Worm (Caenorhabditis elegans) whole organism, L4/young adult: ENCODE measurements around the gene F08F3.10.

Source experiments
- W03F9.2 ChIP-seq: fragments of 150-350 bp; optimal IDR thresholded peaks from 2 replicates; lab custom pipeline; 2014; ENCODE audit warnings: missing biosample characterization, missing genetic modification characterization
- dao-5 ChIP-seq: sonication (generic microtip); optimal IDR thresholded peaks from 2 replicates; lab custom pipeline; 2016; ENCODE audit warnings: missing genotype, missing genetic modification characterization, moderate library complexity, missing compliant biosample characterization
- him-1 ChIP-seq: sonication (generic microtip); optimal IDR thresholded peaks from 2 replicates; lab custom pipeline; 2016; ENCODE audit warnings: missing genotype, missing genetic modification reagents, missing genetic modification characterization, missing compliant biosample characterization

Gene F08F3.10

DNA sequence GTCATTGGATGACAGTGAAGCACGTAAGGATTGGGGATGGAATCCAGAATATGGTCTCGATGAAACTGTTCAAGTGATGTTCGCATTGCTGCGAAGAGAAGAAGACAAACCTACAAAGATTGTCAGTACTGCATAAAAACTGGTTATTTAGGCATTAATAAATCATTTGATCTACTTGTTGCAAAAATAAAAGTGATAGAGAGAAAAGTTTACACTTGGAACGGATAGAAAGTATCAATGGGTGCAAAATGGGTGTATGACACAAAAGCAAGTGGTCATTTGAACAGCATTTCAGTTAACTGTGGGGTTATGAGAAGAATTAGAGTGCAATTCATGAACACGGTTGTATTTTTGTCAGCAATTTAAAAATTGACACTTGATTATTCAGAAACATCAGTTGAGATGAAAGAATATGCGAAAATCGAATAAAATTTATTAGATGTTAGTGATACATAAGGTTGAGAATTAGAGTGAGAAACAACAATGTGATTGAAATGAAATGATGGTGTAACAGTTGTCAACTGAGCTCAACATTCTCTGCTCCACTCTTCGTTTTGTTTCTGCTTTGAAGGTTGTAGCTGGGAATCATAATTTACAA lies at the start of gene F08F3.10:
TSS of gene F08F3.10 (plus strand) at position 548 of the 598 bp plus-strand sequence.
- TF ChIP-seq him-1 (tag; lab: Kevin White, UChicago) (no peak), W03F9.2 (no peak), dao-5 (tag; lab: Kevin White, UChicago) (no peak)

ce11 chrV:5364863-5365262 lies 48.3 kb upstream of the F08F3.10 start, which contains the start of gene T09D3.8:
Gene T09D3.8 (plus strand): TSS chrV:5365163.
- TF ChIP-seq W03F9.2 (no peak), dao-5 (tag; lab: Kevin White, UChicago) (no peak), him-1 (tag; lab: Kevin White, UChicago) (no peak)

DNA sequence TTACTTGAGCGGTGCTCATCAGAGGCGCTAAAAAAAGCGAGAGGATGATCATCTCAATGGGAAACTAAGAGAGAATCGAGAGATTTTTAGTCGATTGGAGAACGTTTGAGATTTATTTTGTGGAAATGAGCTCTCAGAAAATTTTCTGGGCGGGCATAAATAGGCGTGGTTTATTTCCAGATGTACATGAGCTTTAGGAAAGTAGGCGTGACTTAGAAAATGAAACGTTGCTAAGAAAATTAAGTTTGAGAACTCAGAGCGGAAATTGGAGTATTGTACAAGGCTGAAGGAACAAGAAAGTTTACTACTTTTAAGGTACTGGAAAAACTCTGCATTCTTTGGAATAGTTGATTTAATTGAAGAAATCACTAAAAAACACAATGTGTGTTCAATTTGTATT lies 44.4 kb upstream of the F08F3.10 start, which contains the start of gene T09D3.9:
TSS of gene T09D3.9 (minus strand) at position 101 of the 400 bp plus-strand sequence.
- TF ChIP-seq dao-5 (tag; lab: Kevin White, UChicago) (no peak), W03F9.2 (no peak), him-1 (tag; lab: Kevin White, UChicago) (no peak)

DNA sequence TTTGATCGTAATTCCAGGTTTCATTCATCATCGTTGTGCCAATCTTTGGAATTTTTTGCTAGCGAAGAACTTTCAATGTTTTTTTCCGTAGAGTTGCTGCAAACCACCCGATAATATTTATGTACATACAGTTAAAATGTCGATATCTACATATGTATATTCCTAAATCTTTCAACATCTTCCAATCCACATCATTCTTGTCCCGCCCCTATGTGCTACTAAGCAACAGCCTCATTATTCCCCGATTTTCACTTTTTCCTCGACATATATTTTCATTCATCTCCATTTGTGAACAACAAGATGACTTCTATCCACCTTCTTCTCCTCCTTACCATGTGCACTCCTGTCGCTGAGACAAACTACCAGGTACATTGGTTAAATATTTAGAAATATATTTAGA lies 41.0 kb upstream of the F08F3.10 start, which contains the start of gene C35A11.3:
TSS of gene C35A11.3 (plus strand) at position 301 of the 400 bp plus-strand sequence.
- no peak for TF ChIP-seq W03F9.2

DNA sequence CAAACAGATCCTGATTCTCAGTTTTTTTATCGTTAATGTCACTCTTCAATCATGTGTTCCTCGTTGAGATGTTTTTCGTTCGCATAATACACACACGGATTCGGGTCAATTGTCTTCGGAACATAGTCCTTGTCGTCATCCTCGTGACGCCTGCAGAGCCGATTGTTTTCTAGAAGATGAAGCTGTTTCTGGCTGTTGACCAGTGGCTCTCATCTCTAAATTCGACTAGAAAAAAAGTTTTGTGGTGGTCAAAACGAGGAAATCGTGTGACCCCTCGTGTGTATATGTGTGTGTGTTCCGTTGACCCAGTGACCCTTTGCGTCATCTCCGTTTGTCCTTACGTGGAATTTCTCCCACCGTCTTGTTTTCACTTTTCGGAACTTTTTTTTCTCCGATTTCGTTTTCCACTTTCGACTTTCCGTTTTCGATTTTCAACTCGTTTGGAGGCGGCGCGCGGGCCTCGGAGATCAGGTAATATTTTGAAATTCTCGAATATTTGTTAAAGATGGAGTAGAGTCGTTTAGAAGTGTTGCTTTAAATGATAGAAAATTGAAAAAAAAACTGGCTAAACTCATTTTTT lies 27.2 kb upstream of the F08F3.10 start, which contains the start of gene C35A11.2:
TSS of gene C35A11.2 (plus strand) at position 386 of the 580 bp plus-strand sequence.
- TF ChIP-seq dao-5 (tag; lab: Kevin White, UChicago): no peak
- TF ChIP-seq him-1 (tag; lab: Kevin White, UChicago): no peak

- TF ChIP-seq him-1 (tag; lab: Kevin White, UChicago) (no peak), W03F9.2 (no peak), dao-5 (tag; lab: Kevin White, UChicago) (no peak)
These were observed 20.0 kb upstream of the F08F3.10 start, which contains the start of gene C35A11.4 for ce11 chrV:5392993-5393628. Gene C35A11.4 (minus strand): TSS chrV:5393148.

DNA sequence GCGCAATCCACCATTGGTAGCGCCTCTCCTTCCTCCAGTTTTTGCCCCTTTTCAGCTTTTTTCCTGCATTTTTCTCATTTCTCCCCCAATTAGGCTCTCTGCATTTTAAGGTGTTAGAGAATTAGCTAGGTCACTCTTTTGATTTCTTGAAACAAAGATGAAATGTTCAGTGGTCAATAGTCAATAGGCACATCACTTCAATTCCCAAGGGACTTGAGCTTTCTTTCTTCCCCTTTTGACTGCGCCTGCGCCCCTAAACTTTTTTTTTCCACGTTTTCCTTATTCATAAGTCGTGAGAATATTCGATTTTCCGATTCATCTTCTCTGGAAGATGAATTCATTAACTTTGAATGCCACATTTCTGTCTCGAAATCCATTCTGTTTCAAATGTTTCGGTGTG lies 9.2 kb upstream of the F08F3.10 start:
- no peak for TF ChIP-seq W03F9.2
- peak; percentile 13 for TF ChIP-seq him-1 (tag; lab: Kevin White, UChicago)
- TF ChIP-seq dao-5 (tag; lab: Kevin White, UChicago): no peak

DNA sequence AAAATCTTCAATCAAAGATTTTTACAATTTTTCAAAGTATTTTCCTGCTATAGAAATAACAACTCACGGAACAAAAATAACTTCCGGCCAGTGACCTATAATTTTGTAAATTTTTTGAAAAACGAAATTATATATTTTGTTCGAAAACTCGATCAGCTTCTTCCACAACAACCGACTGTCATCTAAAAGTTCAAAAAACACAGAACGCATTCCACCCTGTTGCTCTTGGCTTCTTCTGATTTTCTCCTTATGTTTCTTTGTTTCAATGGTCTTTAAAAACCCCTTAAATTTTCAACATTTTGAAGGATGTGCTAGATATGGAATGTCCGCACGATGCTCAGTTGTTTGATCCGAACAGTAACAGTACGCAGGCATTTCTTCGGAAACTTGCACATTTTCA lies 8.1 kb upstream of the F08F3.10 start, which contains the start of gene dmsr-7:
TSS of gene dmsr-7 (plus strand) at position 301 of the 400 bp plus-strand sequence.
- TF ChIP-seq dao-5 (tag; lab: Kevin White, UChicago): no peak
- TF ChIP-seq him-1 (tag; lab: Kevin White, UChicago): no peak
- TF ChIP-seq W03F9.2: no peak

- no peak for TF ChIP-seq W03F9.2
- no peak for TF ChIP-seq dao-5 (tag; lab: Kevin White, UChicago)
These were observed 4.9 kb upstream of the F08F3.10 start, which contains the start of gene C25A6.1 for ce11 chrV:5408223-5408622. Gene C25A6.1 (plus strand): TSS chrV:5408523.

ce11 chrV:5408921-5409320 lies 4.2 kb upstream of the F08F3.10 start:
- no peak for TF ChIP-seq him-1 (tag; lab: Kevin White, UChicago)
- no peak for TF ChIP-seq dao-5 (tag; lab: Kevin White, UChicago)
- no peak for TF ChIP-seq W03F9.2

DNA sequence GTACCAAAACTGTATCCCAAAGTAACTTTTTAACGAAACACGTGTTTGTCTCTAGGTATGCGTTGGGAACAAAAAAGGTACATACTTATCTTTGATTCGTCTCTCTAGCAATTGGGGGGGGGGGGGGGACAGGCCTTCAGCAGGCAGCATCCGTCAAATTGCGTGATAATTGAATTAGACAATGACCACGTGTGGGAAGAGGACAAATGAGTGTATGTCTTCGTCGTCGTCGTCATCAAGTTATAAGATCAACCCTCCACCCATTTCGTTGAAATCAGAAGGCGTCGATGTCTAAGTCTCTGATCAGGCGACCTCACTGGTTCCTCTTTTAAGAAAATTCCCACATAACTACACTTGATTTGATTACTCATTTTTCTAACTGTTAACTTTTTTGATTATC lies 2.5 kb upstream of the F08F3.10 start, which contains the start of gene F08F3.4:
TSS of gene F08F3.4 (plus strand) at position 277 of the 400 bp plus-strand sequence.
- TF ChIP-seq him-1 (tag; lab: Kevin White, UChicago) (no peak), dao-5 (tag; lab: Kevin White, UChicago) (no peak), W03F9.2 (no peak)

DNA sequence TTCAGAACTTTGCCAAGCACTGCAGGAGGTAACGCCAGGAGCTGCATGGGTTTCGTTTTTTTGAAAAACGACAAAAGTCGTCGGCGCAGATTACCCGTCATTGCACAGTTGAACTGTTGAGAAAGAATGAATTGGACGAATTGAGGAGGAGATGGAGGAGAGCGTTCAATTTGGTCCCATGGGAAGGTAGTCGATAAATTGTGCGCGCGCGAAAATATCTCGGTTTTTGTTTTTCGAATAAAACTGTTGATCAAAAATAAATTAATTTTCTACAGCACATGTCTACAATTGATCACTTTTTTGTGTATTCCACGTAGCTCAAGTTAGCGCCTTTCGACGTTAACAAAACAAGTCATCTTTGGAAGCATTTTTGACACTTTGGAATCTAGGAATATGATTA lies 6.8 kb downstream of the F08F3.10 start, which contains the start of gene F08F3.6:
TSS of gene F08F3.6 (minus strand) at position 153 of the 400 bp plus-strand sequence.
- TF ChIP-seq W03F9.2 (no peak), dao-5 (tag; lab: Kevin White, UChicago) (no peak), him-1 (tag; lab: Kevin White, UChicago) (no peak)

- no peak for TF ChIP-seq W03F9.2
- no peak for TF ChIP-seq him-1 (tag; lab: Kevin White, UChicago)
- TF ChIP-seq dao-5 (tag; lab: Kevin White, UChicago): no peak
These were observed 10.0 kb downstream of the F08F3.10 start, which contains the start of gene cyp-14A5 for ce11 chrV:5423120-5423519. Gene cyp-14A5 (minus strand): TSS chrV:5423282.

DNA sequence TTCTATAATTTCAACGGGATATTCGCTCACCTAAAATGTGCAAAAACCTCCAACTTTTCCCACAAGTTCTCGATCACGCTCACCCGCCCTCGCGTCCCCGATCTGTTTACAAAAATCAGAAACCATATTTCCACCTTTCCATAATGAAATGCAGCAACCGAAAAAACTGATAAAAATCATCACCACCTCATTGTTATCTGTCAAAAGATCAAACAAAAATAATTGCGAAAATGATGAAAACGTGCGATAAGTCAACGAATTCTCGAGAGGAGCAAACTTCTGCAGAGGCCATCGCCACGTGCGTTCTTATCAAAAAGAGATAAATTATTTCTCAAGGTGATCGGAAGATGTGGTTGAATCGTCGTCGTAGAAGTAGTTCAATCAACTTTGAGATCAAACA lies 11.9 kb downstream of the F08F3.10 start:
- no peak for TF ChIP-seq dao-5 (tag; lab: Kevin White, UChicago)
- TF ChIP-seq W03F9.2: no peak
- TF ChIP-seq him-1 (tag; lab: Kevin White, UChicago): no peak
